Worm (Caenorhabditis elegans): ENCODE measurements around the gene Y77E11A.12.

ce11 chrIV:1465462-1465861, 9.4 kb downstream of the Y77E11A.12 start:
- TF ChIP-seq pha-4 (tag; optimal IDR thresholded peaks at IDR 0.05) (no peak), mab-5 (tag; optimal IDR thresholded peaks at IDR 0.05) (no peak), unc-62 (GFP tag; optimal IDR thresholded peaks at IDR 0.05) (no peak), mep-1 (tag; optimal IDR thresholded peaks at IDR 0.05) (no peak), elt-1 (tag; optimal IDR thresholded peaks at IDR 0.05; ENCODE audit: borderline replicate concordance, insufficient read depth) (no peak), lin-13 (tag; optimal IDR thresholded peaks at IDR 0.05) (no peak), blmp-1 (tag; optimal IDR thresholded peaks at IDR 0.05) (no peak), tbx-8 (GFP tag; optimal IDR thresholded peaks at IDR 0.05) (no peak), nhr-237 (tag; optimal IDR thresholded peaks at IDR 0.05) (no peak), ces-1 (GFP tag; optimal IDR thresholded peaks at IDR 0.05) (no peak)
